Fruit fly (Drosophila melanogaster) whole organism, prepupa: ENCODE data around the gene CG7632.

Source experiments
- Blimp-1 ChIP-seq: fragments of 200-800 bp; sonication (Bioruptor generic); optimal IDR thresholded peaks from 3 replicates; lab custom pipeline; 2017; ENCODE audit warnings: missing biosample characterization, missing genetic modification characterization, mild to moderate bottlenecking, moderate library complexity, missing genetic modification reagents
- CG34406 ChIP-seq: fragments of 200-800 bp; sonication (Bioruptor generic); optimal IDR thresholded peaks from 3 replicates; lab custom pipeline; 2016; ENCODE audit warnings: missing biosample characterization, missing genetic modification characterization
- CG3919 ChIP-seq: fragments of 200-800 bp; sonication (Bioruptor generic); optimal IDR thresholded peaks from 3 replicates; lab custom pipeline; 2016; ENCODE audit warnings: missing biosample characterization, missing genetic modification characterization
- CG4318 ChIP-seq: fragments of 200-800 bp; sonication (Bioruptor generic); optimal IDR thresholded peaks from 3 replicates; lab custom pipeline; 2017; ENCODE audit warnings: missing biosample characterization, mild to moderate bottlenecking, missing genetic modification characterization
- CG6792 ChIP-seq: fragments of 200-800 bp; sonication (Bioruptor generic); optimal IDR thresholded peaks from 3 replicates; lab custom pipeline; 2016; ENCODE audit warnings: missing biosample characterization, missing genetic modification characterization
- CG6854 ChIP-seq: fragments of 200-800 bp; sonication (Bioruptor generic); optimal IDR thresholded peaks from 2 replicates; lab custom pipeline; 2017; ENCODE audit warnings: missing biosample characterization, mild to moderate bottlenecking, missing genetic modification characterization
- CG8632 ChIP-seq: fragments of 200-800 bp; sonication (Bioruptor generic); optimal IDR thresholded peaks from 3 replicates; lab custom pipeline; 2016; ENCODE audit warnings: missing biosample characterization, missing genetic modification characterization
- Hr4 ChIP-seq: fragments of 200-800 bp; sonication (Bioruptor generic); optimal IDR thresholded peaks from 3 replicates; lab custom pipeline; 2016; ENCODE audit warnings: missing biosample characterization, missing genetic modification characterization
- OdsH ChIP-seq: fragments of 200-800 bp; sonication (Bioruptor generic); optimal IDR thresholded peaks from 3 replicates; lab custom pipeline; 2016; ENCODE audit warnings: missing biosample characterization, missing genetic modification characterization
- Smox ChIP-seq: fragments of 200-800 bp; sonication (Bioruptor generic); optimal IDR thresholded peaks from 3 replicates; lab custom pipeline; 2016; ENCODE audit warnings: missing biosample characterization, missing genetic modification characterization
- Sox14 ChIP-seq: fragments of 200-800 bp; sonication (Bioruptor generic); optimal IDR thresholded peaks from 3 replicates; lab custom pipeline; 2016; ENCODE audit warnings: missing biosample characterization, missing genetic modification characterization
- net ChIP-seq: fragments of 200-800 bp; sonication (Bioruptor generic); optimal IDR thresholded peaks from 3 replicates; lab custom pipeline; 2016; ENCODE audit warnings: missing biosample characterization, missing genetic modification characterization
- salr ChIP-seq, 2 experiments: fragments of 200-800 bp; sonication (Bioruptor generic); optimal IDR thresholded peaks; 3 replicates each; lab custom pipeline; 2016 to 2018; ENCODE audit warnings: missing biosample characterization in 2 of 2, missing genetic modification characterization in 2 of 2, mild to moderate bottlenecking in 1 of 2
- vri ChIP-seq: fragments of 200-800 bp; sonication (Bioruptor generic); optimal IDR thresholded peaks from 3 replicates; lab custom pipeline; 2016; ENCODE audit warnings: missing biosample characterization, mild to moderate bottlenecking, missing genetic modification characterization

DNA sequence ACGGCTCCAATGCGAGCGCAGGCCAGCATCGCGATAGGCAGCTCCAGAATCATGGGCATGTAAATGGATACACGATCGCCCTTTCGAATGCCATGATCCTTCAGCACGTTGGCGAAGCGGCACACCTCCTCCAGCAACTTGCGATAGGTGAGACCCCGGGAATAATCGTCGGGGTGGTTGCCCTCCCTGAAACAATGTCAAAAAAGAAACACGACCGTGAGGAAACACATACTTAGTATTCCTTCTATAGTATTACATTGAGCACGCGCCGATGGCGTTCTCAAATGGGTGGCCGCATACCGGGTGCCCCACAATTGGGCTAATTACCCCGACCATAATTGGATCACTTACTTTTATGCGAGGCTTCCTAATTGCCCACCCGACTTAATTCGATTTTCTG is 31.0 kb upstream of the CG7632 start:
- no peak for TF ChIP-seq Blimp-1
- TF ChIP-seq Smox (GFP tag; lab: Kevin White, UChicago) = no peak
- no peak for TF ChIP-seq net (GFP tag; lab: Kevin White, UChicago)
- TF ChIP-seq vri = no peak
- TF ChIP-seq CG8632 (GFP tag; lab: Kevin White, UChicago) = no peak
- no peak for TF ChIP-seq CG4318 (GFP tag; lab: Kevin White, UChicago)
- TF ChIP-seq OdsH (GFP tag; lab: Kevin White, UChicago) = no peak
- no peak for TF ChIP-seq Sox14 (GFP tag; lab: Kevin White, UChicago)
- TF ChIP-seq salr (GFP tag; optimal IDR thresholded peaks at IDR 0.05; lab: Kevin White, UChicago) = no peak
- no peak for TF ChIP-seq CG6792 (GFP tag; lab: Kevin White, UChicago)
- no peak for TF ChIP-seq CG34406 (GFP tag; lab: Kevin White, UChicago)
- TF ChIP-seq CG3919 (GFP tag; lab: Kevin White, UChicago) = no peak
- no peak for TF ChIP-seq CG6854 (GFP tag; lab: Kevin White, UChicago)
- no peak for TF ChIP-seq Hr4 (GFP tag; lab: Kevin White, UChicago)
